Fruit fly (Drosophila melanogaster): ENCODE results near the gene CG3625.

dm6 chr2L:305198-305597, 13.6 kb upstream of the CG3625 start:
- TF ChIP-seq h (optimal IDR thresholded peaks at IDR 0.05) (no peak), Myc (optimal IDR thresholded peaks at IDR 0.05) (no peak), ttk (optimal IDR thresholded peaks at IDR 0.05) (no peak), Sin3A (optimal IDR thresholded peaks at IDR 0.05) (no peak)
